Worm (Caenorhabditis elegans): ENCODE results near the gene Y22D7AL.16.

DNA sequence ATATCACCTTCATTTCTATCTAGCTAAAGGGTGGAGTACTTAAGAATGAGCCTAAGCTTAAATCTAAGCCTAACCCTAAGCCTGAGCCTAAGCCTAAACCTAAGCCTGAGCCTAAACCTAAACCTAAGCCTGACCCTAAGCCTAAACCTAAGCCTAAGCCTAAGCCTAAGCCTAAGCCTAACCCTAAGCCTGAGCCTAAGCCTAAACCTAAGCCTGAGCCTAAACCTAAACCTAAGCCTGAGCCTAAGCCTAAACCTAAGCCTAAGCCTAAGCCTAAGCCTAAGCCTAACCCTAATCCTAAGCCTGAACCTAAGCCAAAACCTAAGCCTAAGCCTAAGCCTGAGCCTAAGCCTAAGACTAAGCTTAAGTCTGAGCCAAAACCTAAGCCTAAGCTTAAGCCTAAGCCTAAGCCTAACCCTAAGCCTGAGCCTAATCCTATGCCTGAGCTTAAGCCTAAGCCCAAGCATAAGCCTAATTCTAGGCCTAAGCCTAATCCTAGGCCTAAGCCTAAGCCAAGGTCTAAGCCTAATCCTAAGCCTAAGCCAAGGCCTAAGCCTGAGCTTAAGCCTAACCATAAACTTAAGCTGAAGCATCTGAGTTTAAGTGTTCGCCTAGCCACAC, 49.1 kb upstream of the Y22D7AL.16 start:
- TF ChIP-seq nhr-11 (tag; optimal IDR thresholded peaks at IDR 0.05) = no peak
- TF ChIP-seq madf-2 (tag; optimal IDR thresholded peaks at IDR 0.05) = no peak
- no peak for TF ChIP-seq fkh-10 (GFP tag; optimal IDR thresholded peaks at IDR 0.05)
- no peak for TF ChIP-seq ceh-9 (tag; optimal IDR thresholded peaks at IDR 0.05)
- TF ChIP-seq nhr-232 (tag; optimal IDR thresholded peaks at IDR 0.05) = no peak
- no peak for TF ChIP-seq dmd-4 (tag; optimal IDR thresholded peaks at IDR 0.05; ENCODE audit: borderline replicate concordance)
- no peak for TF ChIP-seq ceh-31 (tag; optimal IDR thresholded peaks at IDR 0.05)
- TF ChIP-seq ceh-24 (tag; optimal IDR thresholded peaks at IDR 0.05) = no peak
- TF ChIP-seq elt-2 (tag; optimal IDR thresholded peaks at IDR 0.05) = no peak
